Worm (Caenorhabditis elegans): ENCODE measurements around the gene M151.3.
A peak's percentile ranks its signal among the peaks of the same experiment; 100 is the strongest.

Gene M151.3

DNA sequence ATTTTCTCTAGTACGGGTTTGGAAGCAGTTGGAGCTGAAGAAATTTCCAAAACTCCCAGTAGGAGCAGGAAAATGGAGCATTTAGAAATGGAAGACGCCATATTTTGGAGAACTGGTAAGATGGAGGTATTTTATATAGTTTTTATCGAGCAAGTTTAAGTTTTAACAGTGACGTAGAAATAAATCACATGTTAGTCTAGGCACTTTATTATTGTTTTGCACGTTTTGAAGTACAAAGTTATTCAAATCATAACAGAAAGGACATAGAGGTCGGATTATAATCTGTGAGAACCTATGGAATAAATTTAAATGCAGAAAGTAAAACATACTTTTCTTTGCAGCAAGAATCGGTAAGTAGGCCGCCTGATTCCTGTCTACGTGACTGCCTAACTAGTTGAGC is 36.8 kb downstream of the M151.3 start, which contains the start of gene F19B10.6:
Gene F19B10.6, minus strand, starts transcription at position 101 of the 400 bp plus-strand sequence.
- TF ChIP-seq nhr-237 (tag; optimal IDR thresholded peaks at IDR 0.05) (no peak), nhr-28 (tag; optimal IDR thresholded peaks at IDR 0.05) (no peak), elt-1 (tag; optimal IDR thresholded peaks at IDR 0.05) (no peak), pqm-1 (tag; optimal IDR thresholded peaks at IDR 0.05) (no peak), fkh-10 (GFP tag; optimal IDR thresholded peaks at IDR 0.05) (no peak), hmg-11 (tag; optimal IDR thresholded peaks at IDR 0.05) (no peak), ceh-28 (tag; optimal IDR thresholded peaks at IDR 0.05) (no peak), unc-39 (tag; optimal IDR thresholded peaks at IDR 0.05) (no peak), lin-39 (tag; optimal IDR thresholded peaks at IDR 0.05) (no peak), nhr-23 (tag; optimal IDR thresholded peaks at IDR 0.05) (no peak), aly-2 (tag; optimal IDR thresholded peaks at IDR 0.05) (no peak), fkh-2 (tag; optimal IDR thresholded peaks at IDR 0.05) (no peak), nhr-25 (tag; optimal IDR thresholded peaks at IDR 0.05) (no peak)

ce11 chrII:3664470-3664869 is 37.5 kb downstream of the M151.3 start, which contains the start of gene F19B10.3:
F19B10.3 (plus strand) TSS chrII:3664770.
- TF ChIP-seq ZK546.5 (tag; optimal IDR thresholded peaks at IDR 0.05) (no peak), nhr-76 (tag; optimal IDR thresholded peaks at IDR 0.05) (no peak), elt-3 (tag; optimal IDR thresholded peaks at IDR 0.05) (no peak), mdl-1 (tag; optimal IDR thresholded peaks at IDR 0.05) (no peak), nhr-11 (tag; optimal IDR thresholded peaks at IDR 0.05) (no peak), pqm-1 (tag; optimal IDR thresholded peaks at IDR 0.05) (no peak)

- TF ChIP-seq nfya-1 (tag; optimal IDR thresholded peaks at IDR 0.05; ENCODE audit: insufficient read depth) (peak; percentile 55), mml-1 (tag; optimal IDR thresholded peaks at IDR 0.05) (no peak)
These were observed 38.2 kb downstream of the M151.3 start for ce11 chrII:3665181-3665580.

DNA sequence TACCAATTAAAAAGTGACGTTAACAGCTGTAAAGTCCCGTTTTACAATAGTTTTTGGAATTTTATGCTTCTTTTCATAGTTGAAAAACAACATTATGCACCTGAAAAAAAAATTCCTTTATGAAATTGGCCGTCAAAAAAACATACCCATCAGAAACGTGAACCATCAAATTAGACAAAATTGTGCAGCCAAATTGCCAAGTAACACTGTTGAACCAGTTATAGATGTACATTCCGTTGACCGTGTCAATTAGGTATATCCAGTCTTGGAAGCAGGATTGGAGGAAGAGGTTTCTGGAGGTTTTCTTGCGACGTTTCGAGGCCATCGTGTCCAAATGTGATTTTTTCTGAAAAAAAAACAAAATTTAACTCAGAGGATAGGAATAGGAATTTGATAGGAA is 42.3 kb downstream of the M151.3 start, which contains the start of gene srx-97:
Gene srx-97, minus strand, starts transcription at position 101 of the 400 bp plus-strand sequence.
- TF ChIP-seq daf-12 (tag; optimal IDR thresholded peaks at IDR 0.05) (no peak), ztf-4 (tag; optimal IDR thresholded peaks at IDR 0.05) (no peak), nhr-76 (tag; optimal IDR thresholded peaks at IDR 0.05) (no peak), ceh-9 (tag; optimal IDR thresholded peaks at IDR 0.05) (no peak), elt-3 (tag; optimal IDR thresholded peaks at IDR 0.05) (no peak), ztf-11 (tag; optimal IDR thresholded peaks at IDR 0.05) (no peak), pqm-1 (tag; optimal IDR thresholded peaks at IDR 0.05) (no peak), ceh-16 (tag; optimal IDR thresholded peaks at IDR 0.05) (no peak), nhr-237 (tag; optimal IDR thresholded peaks at IDR 0.05) (no peak), egl-27 (tag; optimal IDR thresholded peaks at IDR 0.05) (no peak), skn-1 (tag; optimal IDR thresholded peaks at IDR 0.05) (no peak), unc-62 (GFP tag; optimal IDR thresholded peaks at IDR 0.05) (no peak), nhr-28 (tag; optimal IDR thresholded peaks at IDR 0.05) (no peak), ZK546.5 (tag; optimal IDR thresholded peaks at IDR 0.05) (no peak), mml-1 (tag; optimal IDR thresholded peaks at IDR 0.05) (no peak)

ce11 chrII:3670956-3671355 is 44.0 kb downstream of the M151.3 start, which contains the start of gene srx-98:
srx-98 (minus strand) TSS chrII:3671056.
- TF ChIP-seq nhr-23 (tag; optimal IDR thresholded peaks at IDR 0.05) = no peak
- no peak for TF ChIP-seq elt-2 (tag; optimal IDR thresholded peaks at IDR 0.05)
- TF ChIP-seq fkh-2 (tag; optimal IDR thresholded peaks at IDR 0.05) = no peak
- TF ChIP-seq fkh-10 (GFP tag; optimal IDR thresholded peaks at IDR 0.05) = no peak

DNA sequence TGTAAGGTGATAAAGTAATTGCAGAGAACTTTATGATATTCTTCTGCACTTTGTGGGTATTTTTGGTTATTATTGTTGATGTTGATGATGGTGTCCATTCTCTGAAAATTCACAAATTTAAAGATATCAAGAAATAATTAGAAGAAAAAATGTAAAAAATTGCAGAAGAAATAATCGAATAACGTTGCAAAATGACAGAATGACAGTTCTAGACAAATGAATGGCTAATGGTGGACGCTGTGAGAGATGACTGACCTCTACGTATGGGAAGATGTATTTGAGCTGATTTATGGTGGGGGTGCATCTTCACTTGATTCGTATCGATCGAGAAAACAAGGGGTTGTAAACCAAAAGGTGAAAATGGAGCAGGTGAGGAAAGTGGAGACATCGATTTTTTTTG is 46.5 kb downstream of the M151.3 start, which contains the start of gene sea-1:
Gene sea-1, minus strand, starts transcription at position 101 of the 400 bp plus-strand sequence.
- TF ChIP-seq elt-3 (tag; optimal IDR thresholded peaks at IDR 0.05) = no peak

ce11 chrII:3675176-3675575 is 48.2 kb downstream of the M151.3 start, which contains the start of gene F19B10.2:
F19B10.2 (plus strand) TSS chrII:3675476.
- TF ChIP-seq elt-3 (tag; optimal IDR thresholded peaks at IDR 0.05) (no peak), nhr-76 (tag; optimal IDR thresholded peaks at IDR 0.05) (no peak), unc-39 (tag; optimal IDR thresholded peaks at IDR 0.05) (no peak), egl-27 (tag; optimal IDR thresholded peaks at IDR 0.05) (no peak), nhr-237 (tag; optimal IDR thresholded peaks at IDR 0.05) (no peak), aly-2 (tag; optimal IDR thresholded peaks at IDR 0.05) (no peak), mdl-1 (tag; optimal IDR thresholded peaks at IDR 0.05) (no peak), nhr-67 (tag; optimal IDR thresholded peaks at IDR 0.05) (no peak), nhr-25 (tag; optimal IDR thresholded peaks at IDR 0.05) (no peak), skn-1 (tag; optimal IDR thresholded peaks at IDR 0.05) (no peak), ceh-28 (tag; optimal IDR thresholded peaks at IDR 0.05) (no peak), nhr-23 (tag; optimal IDR thresholded peaks at IDR 0.05) (no peak), daf-12 (tag; optimal IDR thresholded peaks at IDR 0.05) (no peak), ztf-4 (tag; optimal IDR thresholded peaks at IDR 0.05) (no peak), mml-1 (tag; optimal IDR thresholded peaks at IDR 0.05) (no peak), jun-1 (tag; optimal IDR thresholded peaks at IDR 0.05) (no peak), tbx-2 (tag; optimal IDR thresholded peaks at IDR 0.05) (no peak), nhr-77 (tag; optimal IDR thresholded peaks at IDR 0.05) (no peak)

Measured in whole organism, L3 larva.